Fruit fly (Drosophila melanogaster) whole organism, prepupa: ENCODE measurements around the gene Klp61F.
A peak's percentile ranks its signal among the peaks of the same experiment; 100 is the strongest.

ENCODE experiments used
- CG10669 ChIP-seq: fragments of 200-800 bp; sonication (Bioruptor generic); optimal IDR thresholded peaks from 3 replicates; lab custom pipeline; 2018; ENCODE audit warnings: missing biosample characterization, mild to moderate bottlenecking, missing genetic modification characterization, moderate library complexity
- CG1621 ChIP-seq: fragments of 200-800 bp; sonication (Bioruptor generic); optimal IDR thresholded peaks from 3 replicates; lab custom pipeline; 2018; ENCODE audit warnings: missing biosample characterization, mild to moderate bottlenecking, missing genetic modification characterization
- CG32006 ChIP-seq: fragments of 200-800 bp; sonication (Bioruptor generic); optimal IDR thresholded peaks from 3 replicates; lab custom pipeline; 2017; ENCODE audit warnings: missing biosample characterization, mild to moderate bottlenecking, missing genetic modification characterization
- CG34406 ChIP-seq: fragments of 200-800 bp; sonication (Bioruptor generic); optimal IDR thresholded peaks from 3 replicates; lab custom pipeline; 2016; ENCODE audit warnings: missing biosample characterization, missing genetic modification characterization
- CG6163 ChIP-seq: fragments of 200-800 bp; sonication (Bioruptor generic); IDR thresholded peaks from 3 replicates; pipeline ENCODE4 v1.3.6; 2022; ENCODE audit warnings: missing biosample characterization, missing genetic modification characterization
- Hr38 ChIP-seq: sonication (Bioruptor generic); optimal IDR thresholded peaks from 2 replicates; lab custom pipeline; 2016; ENCODE audit warnings: missing biosample characterization, missing genetic modification characterization
- OdsH ChIP-seq: fragments of 200-800 bp; sonication (Bioruptor generic); optimal IDR thresholded peaks from 3 replicates; lab custom pipeline; 2016; ENCODE audit warnings: missing biosample characterization, missing genetic modification characterization
- Smox ChIP-seq: fragments of 200-800 bp; sonication (Bioruptor generic); optimal IDR thresholded peaks from 3 replicates; lab custom pipeline; 2016; ENCODE audit warnings: missing biosample characterization, missing genetic modification characterization
- eg ChIP-seq: fragments of 200-800 bp; sonication (Bioruptor generic); IDR thresholded peaks from 3 replicates; pipeline ENCODE4 v1.3.6; 2022; ENCODE audit warnings: missing biosample characterization, missing genetic modification characterization
- esn ChIP-seq: fragments of 200-800 bp; sonication (Bioruptor generic); optimal IDR thresholded peaks from 2 replicates; lab custom pipeline; 2016; ENCODE audit warnings: missing biosample characterization, mild to moderate bottlenecking, missing genetic modification characterization, moderate library complexity
- spab ChIP-seq: fragments of 200-800 bp; sonication (Bioruptor generic); optimal IDR thresholded peaks from 2 replicates; lab custom pipeline; 2017; ENCODE audit warnings: missing biosample characterization, mild to moderate bottlenecking, missing genetic modification characterization, missing genetic modification reagents
- vri ChIP-seq: fragments of 200-800 bp; sonication (Bioruptor generic); optimal IDR thresholded peaks from 3 replicates; lab custom pipeline; 2016; ENCODE audit warnings: missing biosample characterization, mild to moderate bottlenecking, missing genetic modification characterization

- TF ChIP-seq CG32006 (GFP tag; lab: Kevin White, UChicago) (no peak), OdsH (no peak), Hr38 (no peak), vri (GFP tag; lab: Kevin White, UChicago) (no peak), esn (GFP tag; lab: Kevin White, UChicago) (no peak), Smox (GFP tag; lab: Kevin White, UChicago) (no peak), CG6163 (GFP tag; lab: Robert Waterston, UW) (no peak), eg (GFP tag; lab: Robert Waterston, UW) (0 out of 3 replicates have a peak, but pooled peaks have one; percentile 43), CG1621 (tag; lab: Kevin White, UChicago) (no peak), CG34406 (GFP tag; lab: Kevin White, UChicago) (no peak), CG10669 (GFP tag; lab: Kevin White, UChicago) (no peak), spab (GFP tag; lab: Kevin White, UChicago) (no peak)
Measured at dm6 chr3L:1208206-1208605, 37.5 kb downstream of the Klp61F start.
